Worm (Caenorhabditis elegans) whole organism, L1 larva: ENCODE data around the gene Y47D7A.15.

Experiments used
- lin-13 ChIP-seq: fragments of 150-350 bp; optimal IDR thresholded peaks from 2 replicates; lab custom pipeline; 2014; ENCODE audit warnings: missing biosample characterization, missing genetic modification reagents, missing genetic modification characterization
- mdl-1 ChIP-seq, 2 experiments: fragments of 150-350 bp; optimal IDR thresholded peaks; 2 replicates each; lab custom pipeline; 2014 to 2017; ENCODE audit warnings: missing biosample characterization in 2 of 2, missing genetic modification characterization in 2 of 2, inconsistent platforms in 1 of 2
- nhr-28 ChIP-seq: fragments of 150-350 bp; optimal IDR thresholded peaks from 2 replicates; lab custom pipeline; 2014; ENCODE audit warnings: missing biosample characterization, missing genetic modification characterization
- ztf-11 ChIP-seq, 2 experiments: sonication (generic microtip); optimal IDR thresholded peaks; 2 replicates each; lab custom pipeline; 2016 to 2017; ENCODE audit warnings: missing genetic modification characterization in 2 of 2, missing biosample characterization in 1 of 2, missing compliant biosample characterization in 1 of 2

ce11 chrV:4454634-4455033 is 21.6 kb upstream of the Y47D7A.15 start, which contains the start of gene gnrr-5:
- TF ChIP-seq ztf-11 (tag; optimal IDR thresholded peaks at IDR 0.05; lab: Kevin White, UChicago) (no peak), mdl-1 (tag; optimal IDR thresholded peaks at IDR 0.05; lab: Kevin White, UChicago) (no peak), nhr-28 (tag; lab: Kevin White, UChicago) (no peak), lin-13 (no peak)
